Fruit fly (Drosophila melanogaster) whole organism, embryonic: Measurements from ENCODE around the gene Tfb5.

Experiments
- Atf3 ChIP-seq: fragments of 200-800 bp; sonication (Bioruptor generic); optimal IDR thresholded peaks from 3 replicates; lab custom pipeline; 2016; ENCODE audit warnings: missing biosample characterization, missing genetic modification characterization
- CG10267 ChIP-seq: fragments of 200-800 bp; sonication (Bioruptor generic); optimal IDR thresholded peaks from 2 replicates; lab custom pipeline; 2018; ENCODE audit warnings: missing biosample characterization, mild to moderate bottlenecking, missing genetic modification characterization, moderate library complexity
- CG10462 ChIP-seq: fragments of 200-800 bp; sonication (Bioruptor generic); optimal IDR thresholded peaks from 2 replicates; lab custom pipeline; 2016; ENCODE audit warnings: missing biosample characterization, missing genetic modification characterization
- CG10959 ChIP-seq: fragments of 200-800 bp; sonication (Bioruptor generic); IDR thresholded peaks from 2 replicates; pipeline ENCODE4 v1.3.6; 2022; ENCODE audit warnings: missing biosample characterization, missing genetic modification characterization
- CG12155 ChIP-seq: fragments of 200-800 bp; sonication (Bioruptor generic); optimal IDR thresholded peaks from 3 replicates; lab custom pipeline; 2016; ENCODE audit warnings: missing biosample characterization, missing genetic modification characterization
- CG12219 ChIP-seq: fragments of 200-800 bp; sonication (Bioruptor generic); optimal IDR thresholded peaks from 3 replicates; lab custom pipeline; 2018; ENCODE audit warnings: missing biosample characterization, mild to moderate bottlenecking, missing genetic modification characterization
- CG12744 ChIP-seq: fragments of 200-800 bp; sonication (Bioruptor generic); optimal IDR thresholded peaks from 2 replicates; lab custom pipeline; 2016; ENCODE audit warnings: missing biosample characterization, missing genetic modification characterization
- CG14050 ChIP-seq: fragments of 200-800 bp; sonication (Bioruptor generic); IDR thresholded peaks from 3 replicates; pipeline ENCODE4 v1.3.6; 2022; ENCODE audit warnings: missing biosample characterization, missing genetic modification characterization
- CG14667 ChIP-seq: fragments of 200-800 bp; sonication (Bioruptor generic); IDR thresholded peaks from 2 replicates; pipeline ENCODE4 v1.3.6; 2022; ENCODE audit warnings: missing biosample characterization, missing genetic modification characterization
- CG15514 ChIP-seq: fragments of 200-800 bp; sonication (Bioruptor generic); optimal IDR thresholded peaks from 3 replicates; lab custom pipeline; 2017; ENCODE audit warnings: missing biosample characterization, missing genetic modification characterization, mild to moderate bottlenecking, moderate library complexity, missing genetic modification reagents
- CG1647 ChIP-seq: fragments of 200-800 bp; sonication (Bioruptor generic); optimal IDR thresholded peaks from 3 replicates; lab custom pipeline; 2016; ENCODE audit warnings: missing biosample characterization, missing genetic modification characterization
- CG18262 ChIP-seq: fragments of 200-800 bp; optimal IDR thresholded peaks from 3 replicates; lab custom pipeline; 2019; ENCODE audit warnings: missing biosample characterization, mild to moderate bottlenecking, missing genetic modification characterization, moderate library complexity
- CG2712 ChIP-seq: fragments of 200-800 bp; optimal IDR thresholded peaks from 3 replicates; lab custom pipeline; 2019; ENCODE audit warnings: missing biosample characterization, mild to moderate bottlenecking, missing genetic modification characterization, moderate library complexity
- CG31388 ChIP-seq: fragments of 200-800 bp; sonication (Bioruptor generic); optimal IDR thresholded peaks from 2 replicates; lab custom pipeline; 2016; ENCODE audit warnings: missing biosample characterization, missing genetic modification characterization
- CG32772 ChIP-seq: fragments of 200-800 bp; sonication (Bioruptor generic); IDR thresholded peaks from 2 replicates; pipeline ENCODE4 v1.3.6; 2022; ENCODE audit warnings: missing biosample characterization, missing genetic modification characterization
- CG34224 ChIP-seq: fragments of 200-800 bp; sonication (Bioruptor generic); IDR thresholded peaks from 3 replicates; pipeline ENCODE4 v1.3.6; 2022; ENCODE audit warnings: missing biosample characterization, missing genetic modification characterization; ENCODE audit not compliant: partially characterized antibody
- CG3726 ChIP-seq: fragments of 200-800 bp; sonication (Bioruptor generic); IDR thresholded peaks from 3 replicates; pipeline ENCODE4, ENCODE4 v1.3.6; 2022; ENCODE audit warnings: missing biosample characterization, missing genetic modification characterization
- CG4707 ChIP-seq: fragments of 200-800 bp; sonication (Bioruptor generic); optimal IDR thresholded peaks from 2 replicates; lab custom pipeline; 2018; ENCODE audit warnings: missing biosample characterization, mild to moderate bottlenecking, missing genetic modification characterization, moderate library complexity
- CG6765 ChIP-seq: fragments of 200-800 bp; sonication (Bioruptor generic); optimal IDR thresholded peaks from 3 replicates; lab custom pipeline; 2017; ENCODE audit warnings: missing biosample characterization, mild to moderate bottlenecking, missing genetic modification characterization
- CG7271 ChIP-seq: fragments of 200-800 bp; sonication (Bioruptor generic); optimal IDR thresholded peaks from 2 replicates; lab custom pipeline; 2018; ENCODE audit warnings: missing biosample characterization, mild to moderate bottlenecking, missing genetic modification characterization, moderate library complexity
- CG7963 ChIP-seq: fragments of 200-800 bp; sonication (Bioruptor generic); IDR thresholded peaks from 3 replicates; pipeline ENCODE4 v1.3.6; 2022; ENCODE audit warnings: missing biosample characterization, missing genetic modification characterization; ENCODE audit not compliant: partially characterized antibody
- CG8089 ChIP-seq: fragments of 200-800 bp; sonication (Bioruptor generic); optimal IDR thresholded peaks from 3 replicates; lab custom pipeline; 2016; ENCODE audit warnings: missing biosample characterization, missing genetic modification characterization
- CG9609 ChIP-seq: fragments of 200-800 bp; sonication (Bioruptor generic); optimal IDR thresholded peaks from 3 replicates; lab custom pipeline; 2016; ENCODE audit warnings: missing biosample characterization, missing genetic modification characterization
- D19B ChIP-seq: fragments of 200-800 bp; sonication (Bioruptor generic); optimal IDR thresholded peaks from 2 replicates; lab custom pipeline; 2017; ENCODE audit warnings: missing biosample characterization, mild to moderate bottlenecking, missing genetic modification characterization
- Ets65A ChIP-seq: fragments of 200-800 bp; sonication (Bioruptor generic); peaks from one replicate; lab custom pipeline; 2016; ENCODE audit warnings: missing biosample characterization, missing genetic modification characterization
- Fer1 ChIP-seq: fragments of 200-800 bp; sonication (Bioruptor generic); optimal IDR thresholded peaks from 2 replicates; lab custom pipeline; 2017; ENCODE audit warnings: missing biosample characterization, mild to moderate bottlenecking, missing genetic modification characterization
- H2.0 ChIP-seq: fragments of 200-800 bp; sonication (Bioruptor generic); IDR thresholded peaks from 2 replicates; pipeline ENCODE4 v1.3.6; 2022; ENCODE audit warnings: missing biosample characterization, missing genetic modification characterization
- HLH3B ChIP-seq: fragments of 200-800 bp; sonication (Bioruptor generic); IDR thresholded peaks from 2 replicates; pipeline ENCODE4 v1.3.6; 2022; ENCODE audit warnings: missing biosample characterization, missing genetic modification characterization
- Hand ChIP-seq: fragments of 200-800 bp; sonication (Bioruptor generic); optimal IDR thresholded peaks from 2 replicates; lab custom pipeline; 2017; ENCODE audit warnings: mild to moderate bottlenecking, missing biosample characterization, missing genetic modification reagents, missing genetic modification characterization
- Kr ChIP-seq: fragments of 200-800 bp; sonication (Bioruptor generic); optimal IDR thresholded peaks from 2 replicates; lab custom pipeline; 2017; ENCODE audit warnings: missing biosample characterization, mild to moderate bottlenecking, missing genetic modification characterization
- Mrtf ChIP-seq: fragments of 200-800 bp; sonication (Bioruptor generic); IDR thresholded peaks from 3 replicates; pipeline ENCODE4 v1.3.6; 2022; ENCODE audit warnings: missing biosample characterization, missing genetic modification characterization
- Opbp ChIP-seq: fragments of 200-800 bp; sonication (Bioruptor generic); IDR thresholded peaks from 3 replicates; pipeline ENCODE4 v1.3.6; 2022; ENCODE audit warnings: missing biosample characterization, missing genetic modification characterization; ENCODE audit not compliant: partially characterized antibody
- Poxn ChIP-seq: fragments of 200-800 bp; sonication (Bioruptor generic); IDR thresholded peaks from 2 replicates; pipeline ENCODE4 v1.3.6; 2022; ENCODE audit warnings: missing biosample characterization, missing genetic modification characterization
- Ravus ChIP-seq: fragments of 200-800 bp; sonication (Bioruptor generic); IDR thresholded peaks from 2 replicates; pipeline ENCODE4 v1.3.6; 2022; ENCODE audit warnings: missing biosample characterization, missing genetic modification characterization
- Six4 ChIP-seq: fragments of 200-800 bp; sonication (Bioruptor generic); optimal IDR thresholded peaks from 2 replicates; lab custom pipeline; 2016; ENCODE audit warnings: missing biosample characterization, missing genetic modification characterization
- al ChIP-seq: fragments of 200-800 bp; sonication (Bioruptor generic); IDR thresholded peaks from 2 replicates; pipeline ENCODE4 v1.3.6; 2022; ENCODE audit warnings: missing biosample characterization, missing genetic modification characterization
- ato ChIP-seq: fragments of 200-800 bp; sonication (Bioruptor generic); IDR thresholded peaks from 2 replicates; pipeline ENCODE4 v1.3.6; 2022; ENCODE audit warnings: missing biosample characterization, missing genetic modification characterization; ENCODE audit not compliant: partially characterized antibody
- az2 ChIP-seq: fragments of 200-800 bp; sonication (Bioruptor generic); optimal IDR thresholded peaks from 3 replicates; lab custom pipeline; 2016; ENCODE audit warnings: missing biosample characterization, missing genetic modification characterization
- bbx ChIP-seq: fragments of 200-800 bp; sonication (Bioruptor generic); IDR thresholded peaks from 2 replicates; pipeline ENCODE4 v1.3.6; 2022; ENCODE audit warnings: missing biosample characterization, missing genetic modification characterization; ENCODE audit not compliant: partially characterized antibody
- cas ChIP-seq: fragments of 200-800 bp; sonication (Bioruptor generic); IDR thresholded peaks from 2 replicates; pipeline ENCODE4 v1.3.6; 2022; ENCODE audit warnings: missing biosample characterization, missing genetic modification characterization
- dysf ChIP-seq: fragments of 200-800 bp; sonication (Bioruptor generic); IDR thresholded peaks from 3 replicates; pipeline ENCODE4 v1.3.6; 2022; ENCODE audit warnings: missing biosample characterization, missing genetic modification characterization
- inv ChIP-seq: fragments of 200-800 bp; sonication (Bioruptor generic); IDR thresholded peaks from 2 replicates; pipeline ENCODE4 v1.3.6; 2022; ENCODE audit warnings: missing biosample characterization, missing genetic modification characterization; ENCODE audit not compliant: partially characterized antibody
- lbe ChIP-seq: fragments of 200-800 bp; sonication (Bioruptor generic); optimal IDR thresholded peaks from 2 replicates; lab custom pipeline; 2016; ENCODE audit warnings: missing biosample characterization, mild to moderate bottlenecking, missing genetic modification characterization
- rib ChIP-seq: fragments of 200-800 bp; sonication (Bioruptor generic); IDR thresholded peaks from 2 replicates; pipeline ENCODE4 v1.3.6; 2022; ENCODE audit warnings: missing biosample characterization, missing genetic modification characterization
- run ChIP-seq: fragments of 200-800 bp; sonication (Bioruptor generic); optimal IDR thresholded peaks from 3 replicates; lab custom pipeline; 2018; ENCODE audit warnings: missing biosample characterization, mild to moderate bottlenecking, missing genetic modification characterization
- salm ChIP-seq: fragments of 200-800 bp; sonication (Bioruptor generic); optimal IDR thresholded peaks from 2 replicates; lab custom pipeline; 2018; ENCODE audit warnings: missing biosample characterization, mild to moderate bottlenecking, missing genetic modification characterization
- sens ChIP-seq: fragments of 200-800 bp; sonication (Bioruptor generic); peaks from one replicate; lab custom pipeline; 2016; ENCODE audit warnings: missing biosample characterization, missing genetic modification characterization
- sr ChIP-seq: fragments of 200-800 bp; sonication (Bioruptor generic); IDR thresholded peaks from 3 replicates; pipeline ENCODE4 v1.3.6; 2022; ENCODE audit warnings: missing biosample characterization, missing genetic modification characterization
- stwl ChIP-seq: fragments of 200-800 bp; sonication (Bioruptor generic); optimal IDR thresholded peaks from 3 replicates; lab custom pipeline; 2018; ENCODE audit warnings: missing biosample characterization, mild to moderate bottlenecking, missing genetic modification characterization, moderate library complexity
- tap ChIP-seq: fragments of 200-800 bp; optimal IDR thresholded peaks from 3 replicates; lab custom pipeline; 2019; ENCODE audit warnings: missing biosample characterization, mild to moderate bottlenecking, missing genetic modification characterization, moderate library complexity
- yki ChIP-seq: fragments of >200 bp; optimal IDR thresholded peaks from 3 replicates; lab custom pipeline; 2018

The Tfb5 gene

DNA sequence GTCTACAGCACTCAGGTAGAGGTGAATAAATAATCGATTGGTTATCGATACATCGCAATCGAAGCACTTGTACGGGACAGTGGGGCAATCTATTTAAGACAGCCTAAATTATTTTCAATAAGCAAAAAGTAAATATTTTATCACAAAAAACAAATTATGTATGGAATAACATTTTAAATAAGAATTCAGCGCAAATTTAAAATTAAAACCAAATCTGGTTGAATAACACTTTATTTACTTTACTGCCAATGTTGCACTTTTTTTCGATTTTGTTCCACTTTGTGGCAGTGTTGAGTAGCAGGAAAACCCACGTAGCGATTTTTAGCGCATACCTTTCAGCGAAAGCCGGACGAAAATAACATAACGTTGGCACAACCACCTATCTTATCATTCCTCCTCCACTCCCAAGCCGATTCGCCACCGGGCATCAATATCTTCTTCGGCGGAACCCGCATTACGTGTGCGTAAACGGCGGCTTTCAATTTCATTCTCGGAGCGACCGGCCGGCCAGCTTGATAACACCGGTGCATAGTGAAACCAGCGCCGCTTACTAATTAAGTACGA is 33.6 kb downstream of the Tfb5 start, which contains the start of the genes Gmd and CG3792 (continued):
- TF ChIP-seq CG18262 (tag; lab: Kevin White, UChicago) (peak; percentile 97), az2 (GFP tag; lab: Kevin White, UChicago) (peak; percentile 95), CG31388 (GFP tag; lab: Kevin White, UChicago) (peak; percentile 88), CG4707 (peak; percentile 95), H2.0 (peak; percentile 93), CG1647 (GFP tag; lab: Kevin White, UChicago) (peak; percentile 90), CG12155 (GFP tag; lab: Kevin White, UChicago) (peak; percentile 94), CG15514 (GFP tag; lab: Kevin White, UChicago) (peak; percentile 88), CG10267 (tag; lab: Kevin White, UChicago) (peak; percentile 98), CG6765 (GFP tag; lab: Kevin White, UChicago) (peak; percentile 90), CG14667 (peak; percentile 93), CG9609 (peak; percentile 91), CG7271 (tag; lab: Kevin White, UChicago) (peak; percentile 77), CG10959 (GFP tag; lab: Robert Waterston, UW) (peak; percentile 95), CG7963 (GFP tag; lab: Robert Waterston, UW) (peak; percentile 76), bbx (GFP tag; lab: Robert Waterston, UW) (peak; percentile 81), dysf (peak; percentile 97), CG12219 (peak; percentile 91), CG2712 (tag; lab: Kevin White, UChicago) (peak; percentile 97), inv (GFP tag; lab: Robert Waterston, UW) (peak; percentile 84), CG10462 (GFP tag; lab: Kevin White, UChicago) (peak; percentile 91), CG3726 (peak; percentile 94), sens (peak; percentile 100), Hand (GFP tag; lab: Kevin White, UChicago) (peak; percentile 68), Fer1 (GFP tag; lab: Kevin White, UChicago) (peak; percentile 96), D19B (GFP tag; lab: Kevin White, UChicago) (peak; percentile 85), Ets65A (peak; percentile 99), CG32772 (GFP tag; lab: Robert Waterston, UW) (peak; percentile 97), CG12744 (GFP tag; lab: Kevin White, UChicago) (peak; percentile 96), salm (tag; lab: Kevin White, UChicago) (peak; percentile 89), run (tag; lab: Kevin White, UChicago) (peak; percentile 80), stwl (tag; lab: Kevin White, UChicago) (peak; percentile 96), CG8089 (GFP tag; lab: Kevin White, UChicago) (peak; percentile 81), Atf3 (GFP tag; lab: Kevin White, UChicago) (peak; percentile 89), rib (GFP tag; lab: Robert Waterston, UW) (peak; percentile 96), Poxn (GFP tag; lab: Robert Waterston, UW) (peak; percentile 86), tap (tag; lab: Kevin White, UChicago) (peak; percentile 88), Kr (GFP tag; lab: Kevin White, UChicago) (no peak), Ravus (GFP tag; lab: Robert Waterston, UW) (peak; percentile 86), cas (peak; percentile 92), CG14050 (peak; percentile 93), sr (GFP tag; lab: Robert Waterston, UW) (peak; percentile 61; the same call in 1 of the 3 replicates), Six4 (peak; percentile 92), Opbp (GFP tag; lab: Robert Waterston, UW) (peak; percentile 53; the same call in 2 of the 3 replicates), HLH3B (peak; percentile 95), CG34224 (GFP tag; lab: Robert Waterston, UW) (peak; percentile 89), al (GFP tag; lab: Robert Waterston, UW) (peak; percentile 96), yki (lab: Kevin White, UChicago) (no peak), lbe (GFP tag; lab: Kevin White, UChicago) (peak; percentile 91), Mrtf (GFP tag; lab: Robert Waterston, UW) (peak; percentile 92), ato (GFP tag; lab: Robert Waterston, UW) (peak; percentile 54; the same call in 1 of the 2 replicates)
